Worm (Caenorhabditis elegans): ENCODE data around the gene gld-3.

gld-3 gene

ce11 chrII:7147550-7147949, 15.1 kb downstream of the gld-3 start:
- TF ChIP-seq skn-1 (tag; optimal IDR thresholded peaks at IDR 0.05), result no peak
- peak; percentile 10 for TF ChIP-seq elt-2 (tag; optimal IDR thresholded peaks at IDR 0.05)
- TF ChIP-seq lin-15B (tag; optimal IDR thresholded peaks at IDR 0.05), result peak; percentile 13
- TF ChIP-seq pha-4 (tag; optimal IDR thresholded peaks at IDR 0.05), result peak; percentile 34

- TF ChIP-seq elt-1 (tag; optimal IDR thresholded peaks at IDR 0.05) (no peak), tbx-2 (tag; optimal IDR thresholded peaks at IDR 0.05) (no peak), skn-1 (tag; optimal IDR thresholded peaks at IDR 0.05) (no peak), nhr-28 (tag; optimal IDR thresholded peaks at IDR 0.05) (no peak), nhr-25 (tag; optimal IDR thresholded peaks at IDR 0.05) (no peak), egl-27 (tag; optimal IDR thresholded peaks at IDR 0.05) (no peak)
These were observed 15.7 kb downstream of the gld-3 start, which contains the start of gene T07F8.1 for ce11 chrII:7148099-7148498. Gene T07F8.1 (plus strand): TSS chrII:7148399.

- no peak for TF ChIP-seq nhr-67 (tag; optimal IDR thresholded peaks at IDR 0.05)
- no peak for TF ChIP-seq ceh-16 (tag; optimal IDR thresholded peaks at IDR 0.05)
- TF ChIP-seq unc-62 (GFP tag; optimal IDR thresholded peaks at IDR 0.05), result peak; percentile 26
- TF ChIP-seq ama-1 (optimal IDR thresholded peaks at IDR 0.05), result peak; percentile 54
- TF ChIP-seq tbx-2 (tag; optimal IDR thresholded peaks at IDR 0.05), result peak; percentile 94
- no peak for TF ChIP-seq ztf-11 (tag; optimal IDR thresholded peaks at IDR 0.05)
- TF ChIP-seq jun-1 (tag; optimal IDR thresholded peaks at IDR 0.05), result peak; percentile 93
- TF ChIP-seq skn-1 (tag; optimal IDR thresholded peaks at IDR 0.05), result peak; percentile 98
- no peak for TF ChIP-seq fos-1 (tag; optimal IDR thresholded peaks at IDR 0.05)
- TF ChIP-seq elt-3 (tag; optimal IDR thresholded peaks at IDR 0.05), result peak in 1 of 3 experiments; percentile 66
- peak; percentile 61 for TF ChIP-seq aly-2 (tag; optimal IDR thresholded peaks at IDR 0.05)
- TF ChIP-seq ZK546.5 (tag; optimal IDR thresholded peaks at IDR 0.05), result peak; percentile 59
- peak; percentile 82 for TF ChIP-seq elt-2 (tag; optimal IDR thresholded peaks at IDR 0.05)
- TF ChIP-seq nhr-23 (tag; optimal IDR thresholded peaks at IDR 0.05), result peak; percentile 96
- TF ChIP-seq fkh-2 (tag; optimal IDR thresholded peaks at IDR 0.05), result no peak
- TF ChIP-seq daf-12 (tag; optimal IDR thresholded peaks at IDR 0.05), result no peak
- peak; percentile 74 for TF ChIP-seq zag-1 (tag; optimal IDR thresholded peaks at IDR 0.05)
- TF ChIP-seq elt-1 (tag; optimal IDR thresholded peaks at IDR 0.05), result peak; percentile 22
- peak; percentile 68 for TF ChIP-seq egl-27 (tag; optimal IDR thresholded peaks at IDR 0.05)
- no peak for TF ChIP-seq nhr-12 (tag; optimal IDR thresholded peaks at IDR 0.05)
- TF ChIP-seq nhr-28 (tag; optimal IDR thresholded peaks at IDR 0.05), result no peak
- peak; percentile 79 for TF ChIP-seq ztf-4 (tag; optimal IDR thresholded peaks at IDR 0.05)
- TF ChIP-seq nhr-76 (tag; optimal IDR thresholded peaks at IDR 0.05), result no peak
- no peak for TF ChIP-seq sea-2 (GFP tag; optimal IDR thresholded peaks at IDR 0.05)
- no peak for TF ChIP-seq unc-39 (tag; optimal IDR thresholded peaks at IDR 0.05)
- peak; percentile 91 for TF ChIP-seq lin-15B (tag; optimal IDR thresholded peaks at IDR 0.05)
- peak; percentile 86 for TF ChIP-seq R02D3.7 (tag; optimal IDR thresholded peaks at IDR 0.05)
- peak; percentile 62 for TF ChIP-seq ceh-82 (tag; optimal IDR thresholded peaks at IDR 0.05)
- peak; percentile 77 for TF ChIP-seq egl-5 (tag; optimal IDR thresholded peaks at IDR 0.05)
- peak; percentile 95 for TF ChIP-seq hmg-11 (tag; optimal IDR thresholded peaks at IDR 0.05)
- TF ChIP-seq fkh-10 (GFP tag; optimal IDR thresholded peaks at IDR 0.05), result peak; percentile 65
- peak; percentile 99 for TF ChIP-seq pha-4 (tag; optimal IDR thresholded peaks at IDR 0.05)
- no peak for TF ChIP-seq nhr-237 (tag; optimal IDR thresholded peaks at IDR 0.05)
- no peak for TF ChIP-seq mml-1 (tag; optimal IDR thresholded peaks at IDR 0.05)
- TF ChIP-seq lin-39 (tag; optimal IDR thresholded peaks at IDR 0.05), result peak; percentile 87
- TF ChIP-seq mdl-1 (tag; optimal IDR thresholded peaks at IDR 0.05), result peak; percentile 41
- peak; percentile 82 for TF ChIP-seq pqm-1 (tag; optimal IDR thresholded peaks at IDR 0.05)
- TF ChIP-seq ceh-9 (tag; optimal IDR thresholded peaks at IDR 0.05), result no peak
- TF ChIP-seq snpc-4 (tag; optimal IDR thresholded peaks at IDR 0.05), result peak; percentile 91
- peak; percentile 77 for TF ChIP-seq nhr-77 (tag; optimal IDR thresholded peaks at IDR 0.05)
- peak; percentile 94 for TF ChIP-seq nfya-1 (tag; optimal IDR thresholded peaks at IDR 0.05; ENCODE audit: insufficient read depth)
- peak; percentile 96 for TF ChIP-seq nhr-25 (tag; optimal IDR thresholded peaks at IDR 0.05)
- peak; percentile 84 for TF ChIP-seq nhr-11 (tag; optimal IDR thresholded peaks at IDR 0.05)
- TF ChIP-seq lsy-12 (tag; optimal IDR thresholded peaks at IDR 0.05), result peak; percentile 93
- TF ChIP-seq ceh-28 (tag; optimal IDR thresholded peaks at IDR 0.05), result peak; percentile 86
- peak; percentile 96 for TF ChIP-seq nhr-43 (tag; optimal IDR thresholded peaks at IDR 0.05; ENCODE audit: poor library complexity, severe bottlenecking)
- TF ChIP-seq eor-1 (tag; optimal IDR thresholded peaks at IDR 0.05), result peak in 1 of 2 experiments; percentile 75
These were observed 19.7 kb downstream of the gld-3 start, which contains the start of gene fust-1 for ce11 chrII:7151969-7152631. Gene fust-1 (plus strand): TSS chrII:7152581.

Measured in whole organism, L3 larva.